Worm (Caenorhabditis elegans) whole organism, late embryonic: Measurements from ENCODE around the gene Y55F3AM.21.

Experiments
- C08G9.2 ChIP-seq: sonication (generic microtip); optimal IDR thresholded peaks from 2 replicates; lab custom pipeline; 2016; ENCODE audit warnings: mild to moderate bottlenecking, missing genetic modification characterization, moderate library complexity, missing compliant biosample characterization
- C38D4.7 ChIP-seq: fragments of 200-800 bp; sonication (Bioruptor generic); optimal IDR thresholded peaks from 2 replicates; lab custom pipeline; 2018; ENCODE audit warnings: mild to moderate bottlenecking, missing genetic modification characterization, moderate library complexity, missing compliant biosample characterization
- F13H6.1 ChIP-seq: sonication (generic microtip); optimal IDR thresholded peaks from 2 replicates; lab custom pipeline; 2016; ENCODE audit warnings: missing genetic modification characterization, missing compliant biosample characterization
- K09A11.1 ChIP-seq: sonication (generic microtip); optimal IDR thresholded peaks from 2 replicates; lab custom pipeline; 2017; ENCODE audit warnings: antibody characterized with exemption, mild to moderate bottlenecking, missing genetic modification characterization, missing compliant biosample characterization; ENCODE audit not compliant: insufficient read depth
- Y22D7AL.16 ChIP-seq: sonication (generic microtip); optimal IDR thresholded peaks from 2 replicates; lab custom pipeline; 2016; ENCODE audit warnings: missing genetic modification characterization, missing compliant biosample characterization
- ahr-1 ChIP-seq: sonication (generic microtip); optimal IDR thresholded peaks from 2 replicates; lab custom pipeline; 2016; ENCODE audit warnings: missing genetic modification characterization, missing compliant biosample characterization
- ceh-14 ChIP-seq: sonication (generic microtip); optimal IDR thresholded peaks from 2 replicates; lab custom pipeline; 2016; ENCODE audit warnings: missing genotype, missing genetic modification characterization, missing compliant biosample characterization
- ceh-18 ChIP-seq: sonication (generic microtip); optimal IDR thresholded peaks from 2 replicates; lab custom pipeline; 2016; ENCODE audit warnings: missing genetic modification characterization, missing compliant biosample characterization
- ceh-19 ChIP-seq: fragments of 200-800 bp; sonication (Bioruptor generic); optimal IDR thresholded peaks from 2 replicates; lab custom pipeline; 2018; ENCODE audit warnings: mild to moderate bottlenecking, missing genetic modification characterization, missing compliant biosample characterization
- ceh-2 ChIP-seq: sonication (generic microtip); optimal IDR thresholded peaks from 2 replicates; lab custom pipeline; 2016; ENCODE audit warnings: missing genotype, missing genetic modification characterization, missing compliant biosample characterization
- ceh-22 ChIP-seq: sonication (generic microtip); optimal IDR thresholded peaks from 2 replicates; lab custom pipeline; 2017; ENCODE audit warnings: missing biosample characterization, missing genetic modification characterization
- ceh-24 ChIP-seq: sonication (generic microtip); optimal IDR thresholded peaks from 2 replicates; lab custom pipeline; 2016; ENCODE audit warnings: mild to moderate bottlenecking, missing genetic modification characterization, missing compliant biosample characterization
- ceh-30 ChIP-seq: fragments of 150-350 bp; optimal IDR thresholded peaks from 2 replicates; lab custom pipeline; 2014; ENCODE audit warnings: missing biosample characterization, missing genetic modification characterization
- ceh-34 ChIP-seq: sonication (generic microtip); optimal IDR thresholded peaks from 2 replicates; lab custom pipeline; 2016; ENCODE audit warnings: mild to moderate bottlenecking, missing genetic modification characterization, missing compliant biosample characterization
- ceh-45 ChIP-seq: fragments of 200-800 bp; sonication (Bioruptor generic); IDR thresholded peaks from 2 replicates; pipeline ENCODE4 v1.3.6; 2022; ENCODE audit warnings: missing genetic modification reagents, missing genetic modification characterization, missing compliant biosample characterization
- ceh-48 ChIP-seq: sonication (generic microtip); optimal IDR thresholded peaks from 2 replicates; lab custom pipeline; 2016; ENCODE audit warnings: missing genetic modification characterization, inconsistent platforms, missing compliant biosample characterization
- che-1 ChIP-seq: sonication (generic microtip); optimal IDR thresholded peaks from 2 replicates; lab custom pipeline; 2016; ENCODE audit warnings: mild to moderate bottlenecking, missing genetic modification characterization, missing compliant biosample characterization
- dmd-4 ChIP-seq: sonication (generic microtip); optimal IDR thresholded peaks from 2 replicates; lab custom pipeline; 2016; ENCODE audit warnings: borderline replicate concordance, missing genetic modification characterization, missing compliant biosample characterization
- elt-2 ChIP-seq: sonication (generic microtip); optimal IDR thresholded peaks from 2 replicates; lab custom pipeline; 2016; ENCODE audit warnings: missing genetic modification reagents, missing genetic modification characterization, missing compliant biosample characterization
- elt-4 ChIP-seq: sonication (generic microtip); optimal IDR thresholded peaks from 2 replicates; lab custom pipeline; 2016; ENCODE audit warnings: missing genetic modification characterization, missing compliant biosample characterization
- ets-4 ChIP-seq: sonication (generic microtip); optimal IDR thresholded peaks from 2 replicates; lab custom pipeline; 2016; ENCODE audit warnings: missing genetic modification characterization, missing compliant biosample characterization
- eyg-1 ChIP-seq: sonication (generic microtip); optimal IDR thresholded peaks from 2 replicates; lab custom pipeline; 2016; ENCODE audit warnings: missing genotype, missing genetic modification characterization, missing compliant biosample characterization
- fkh-10 ChIP-seq: fragments of 150-350 bp; optimal IDR thresholded peaks from 2 replicates; lab custom pipeline; 2014; ENCODE audit warnings: missing biosample characterization, missing genetic modification reagents, missing genetic modification characterization
- fkh-6 ChIP-seq: sonication (generic microtip); optimal IDR thresholded peaks from 2 replicates; lab custom pipeline; 2016; ENCODE audit warnings: missing genetic modification characterization, missing compliant biosample characterization
- hlh-13 ChIP-seq: fragments of 200-800 bp; sonication (Bioruptor generic); optimal IDR thresholded peaks from 2 replicates; lab custom pipeline; 2018; ENCODE audit warnings: mild to moderate bottlenecking, missing genetic modification characterization, missing compliant biosample characterization
- hlh-15 ChIP-seq: sonication (generic microtip); optimal IDR thresholded peaks from 2 replicates; lab custom pipeline; 2016; ENCODE audit warnings: missing genetic modification characterization, missing compliant biosample characterization
- hlh-30 ChIP-seq: sonication (generic microtip); optimal IDR thresholded peaks from 2 replicates; lab custom pipeline; 2017; ENCODE audit warnings: antibody characterized with exemption, missing genetic modification characterization, missing compliant biosample characterization; ENCODE audit not compliant: insufficient read depth
- lim-6 ChIP-seq: sonication (generic microtip); optimal IDR thresholded peaks from 2 replicates; lab custom pipeline; 2016; ENCODE audit warnings: missing genetic modification characterization, missing compliant biosample characterization
- nfya-1 ChIP-seq: sonication (generic microtip); optimal IDR thresholded peaks from 2 replicates; lab custom pipeline; 2017; ENCODE audit warnings: missing genetic modification characterization, mild to moderate bottlenecking, missing compliant biosample characterization, antibody characterized with exemption, moderate library complexity
- nhr-232 ChIP-seq: sonication (generic microtip); optimal IDR thresholded peaks from 2 replicates; lab custom pipeline; 2016; ENCODE audit warnings: missing genetic modification characterization, missing compliant biosample characterization
- odd-2 ChIP-seq: sonication (generic microtip); optimal IDR thresholded peaks from 2 replicates; lab custom pipeline; 2017; ENCODE audit warnings: antibody characterized with exemption, mild to moderate bottlenecking, missing genetic modification characterization, missing compliant biosample characterization
- pat-9 ChIP-seq: fragments of 200-800 bp; sonication (Bioruptor generic); optimal IDR thresholded peaks from 2 replicates; lab custom pipeline; 2018; ENCODE audit warnings: mild to moderate bottlenecking, missing genetic modification characterization, moderate library complexity, missing compliant biosample characterization
- pqm-1 ChIP-seq: sonication (generic microtip); optimal IDR thresholded peaks from 2 replicates; lab custom pipeline; 2016; ENCODE audit warnings: missing genetic modification characterization, missing compliant biosample characterization
- pros-1 ChIP-seq: fragments of 150-350 bp; optimal IDR thresholded peaks from 2 replicates; lab custom pipeline; 2014; ENCODE audit warnings: missing biosample characterization, missing genetic modification reagents, missing genetic modification characterization
- rnt-1 ChIP-seq: sonication (generic microtip); optimal IDR thresholded peaks from 2 replicates; lab custom pipeline; 2016; ENCODE audit warnings: missing genetic modification characterization, missing compliant biosample characterization
- sox-2 ChIP-seq: fragments of 200-800 bp; sonication (Bioruptor generic); IDR thresholded peaks from 2 replicates; pipeline ENCODE4 v1.3.6; 2022; ENCODE audit warnings: missing genetic modification reagents, missing genetic modification characterization, missing compliant biosample characterization
- syd-9 ChIP-seq: sonication (generic microtip); optimal IDR thresholded peaks from 2 replicates; lab custom pipeline; 2016; ENCODE audit warnings: mild to moderate bottlenecking, missing genetic modification characterization, moderate library complexity, missing compliant biosample characterization
- unc-3 ChIP-seq, 2 experiments: fragments of 200-800 bp in 1 of 2; sonication (Bioruptor generic) in 1 of 2; sonication (generic microtip) in 1 of 2; conservative IDR thresholded peaks in 1 of 2; optimal IDR thresholded peaks in 1 of 2; 2 replicates each; pipeline versions ENCODE4 v1.3.6 to Lab custom; 2016 to 2022; ENCODE audit warnings: missing compliant biosample characterization in 2 of 2, missing genetic modification characterization in 2 of 2, missing genetic modification reagents in 1 of 2
- unc-42 ChIP-seq: sonication (generic microtip); optimal IDR thresholded peaks from 2 replicates; lab custom pipeline; 2016; ENCODE audit warnings: missing genotype, missing genetic modification characterization, missing compliant biosample characterization
- zip-5 ChIP-seq: sonication (generic microtip); optimal IDR thresholded peaks from 2 replicates; lab custom pipeline; 2016; ENCODE audit warnings: missing genetic modification characterization, missing compliant biosample characterization
- ztf-16 ChIP-seq: sonication (generic microtip); optimal IDR thresholded peaks from 2 replicates; lab custom pipeline; 2017; ENCODE audit warnings: missing genetic modification characterization, missing compliant biosample characterization

Y55F3AM.21 gene

ce11 chrIV:1055734-1056133 is 4.2 kb upstream of the Y55F3AM.21 start:
- no peak for TF ChIP-seq ceh-24 (tag; lab: Kevin White, UChicago)
- no peak for TF ChIP-seq elt-2 (tag; lab: Kevin White, UChicago)
- TF ChIP-seq pros-1 (tag; lab: Kevin White, UChicago) = peak; percentile 16

ce11 chrIV:1054736-1055135 is 3.2 kb upstream of the Y55F3AM.21 start, which contains the start of gene dcap-1:
dcap-1 (minus strand) TSS chrIV:1054794.
- no peak for TF ChIP-seq ceh-18 (tag; lab: Kevin White, UChicago)
- no peak for TF ChIP-seq C38D4.7 (GFP tag; lab: Kevin White, UChicago)
- no peak for TF ChIP-seq ceh-14 (tag; lab: Kevin White, UChicago)
- TF ChIP-seq ceh-19 (GFP tag; lab: Kevin White, UChicago) = no peak
- no peak for TF ChIP-seq ztf-16 (tag; lab: Kevin White, UChicago)
- no peak for TF ChIP-seq hlh-15 (tag; lab: Kevin White, UChicago)
- no peak for TF ChIP-seq rnt-1 (tag; lab: Kevin White, UChicago)

ce11 chrIV:1053989-1054388 is 2.5 kb upstream of the Y55F3AM.21 start:
- TF ChIP-seq elt-4 = peak; percentile 12
- no peak for TF ChIP-seq Y22D7AL.16 (tag; lab: Kevin White, UChicago)
- TF ChIP-seq ceh-48 (tag; lab: Kevin White, UChicago) = no peak
- no peak for TF ChIP-seq fkh-10 (GFP tag; lab: Kevin White, UChicago)

- no peak for TF ChIP-seq F13H6.1
- TF ChIP-seq odd-2 (tag; lab: Kevin White, UChicago) = no peak
- peak; percentile 66 for TF ChIP-seq hlh-30 (tag; lab: Kevin White, UChicago)
Observed at ce11 chrIV:1046996-1047395, 4.5 kb downstream of the Y55F3AM.21 start.

- no peak for TF ChIP-seq ceh-22 (tag; lab: Kevin White, UChicago)
- no peak for TF ChIP-seq ceh-30 (tag; lab: Kevin White, UChicago)
- TF ChIP-seq pqm-1 (tag; lab: Kevin White, UChicago) = no peak
- TF ChIP-seq F13H6.1 = no peak
- TF ChIP-seq ceh-45 (GFP tag; lab: Robert Waterston, UW) = no peak
- TF ChIP-seq sox-2 = no peak
- no peak for TF ChIP-seq ahr-1 (tag; lab: Kevin White, UChicago)
- TF ChIP-seq Y22D7AL.16 (tag; lab: Kevin White, UChicago) = no peak
- no peak for TF ChIP-seq ets-4 (tag; lab: Kevin White, UChicago)
- TF ChIP-seq zip-5 (tag; lab: Kevin White, UChicago) = no peak
- no peak for TF ChIP-seq fkh-6 (tag; lab: Kevin White, UChicago)
- no peak for TF ChIP-seq fkh-10 (GFP tag; lab: Kevin White, UChicago)
- TF ChIP-seq syd-9 (tag; lab: Kevin White, UChicago) = no peak
- TF ChIP-seq che-1 = no peak
- TF ChIP-seq odd-2 (tag; lab: Kevin White, UChicago) = no peak
- TF ChIP-seq hlh-13 (GFP tag; lab: Kevin White, UChicago) = no peak
- no peak for TF ChIP-seq unc-3 (GFP tag; conservative IDR thresholded peaks at IDR 0.05; lab: Robert Waterston, UW)
- TF ChIP-seq unc-3 (tag; optimal IDR thresholded peaks at IDR 0.05; lab: Kevin White, UChicago) = no peak
Observed at ce11 chrIV:1045683-1046082, 5.8 kb downstream of the Y55F3AM.21 start, which contains the start of gene srx-12. srx-12 (plus strand) TSS chrIV:1045983.

ce11 chrIV:1044287-1044686 is 7.2 kb downstream of the Y55F3AM.21 start, which contains the start of gene Y55F3AM.11:
Y55F3AM.11 (minus strand) TSS chrIV:1044387.
- TF ChIP-seq syd-9 (tag; lab: Kevin White, UChicago) (no peak), K09A11.1 (no peak), nhr-232 (no peak), dmd-4 (tag; lab: Kevin White, UChicago) (no peak), C08G9.2 (no peak), nfya-1 (tag; lab: Kevin White, UChicago) (no peak), ceh-2 (no peak), unc-42 (tag; lab: Kevin White, UChicago) (no peak), Y22D7AL.16 (tag; lab: Kevin White, UChicago) (no peak), ceh-22 (tag; lab: Kevin White, UChicago) (no peak), eyg-1 (tag; lab: Kevin White, UChicago) (no peak), elt-2 (tag; lab: Kevin White, UChicago) (no peak), pat-9 (no peak), ceh-34 (tag; lab: Kevin White, UChicago) (no peak), che-1 (no peak), pros-1 (tag; lab: Kevin White, UChicago) (no peak), ceh-24 (tag; lab: Kevin White, UChicago) (no peak), ceh-45 (GFP tag; lab: Robert Waterston, UW) (no peak), hlh-13 (GFP tag; lab: Kevin White, UChicago) (no peak), lim-6 (tag; lab: Kevin White, UChicago) (no peak)
